Fruit fly (Drosophila melanogaster): Measurements from ENCODE around the gene prd.

dm6 chr2L:12085010-12085409 is 617 bp downstream of the prd start:
- TF ChIP-seq psq (optimal IDR thresholded peaks at IDR 0.05), result no peak
- no peak for TF ChIP-seq CG8478 (optimal IDR thresholded peaks at IDR 0.05)
